Worm (Caenorhabditis elegans): ENCODE results near the gene Y39G8B.7.

The Y39G8B.7 gene

DNA sequence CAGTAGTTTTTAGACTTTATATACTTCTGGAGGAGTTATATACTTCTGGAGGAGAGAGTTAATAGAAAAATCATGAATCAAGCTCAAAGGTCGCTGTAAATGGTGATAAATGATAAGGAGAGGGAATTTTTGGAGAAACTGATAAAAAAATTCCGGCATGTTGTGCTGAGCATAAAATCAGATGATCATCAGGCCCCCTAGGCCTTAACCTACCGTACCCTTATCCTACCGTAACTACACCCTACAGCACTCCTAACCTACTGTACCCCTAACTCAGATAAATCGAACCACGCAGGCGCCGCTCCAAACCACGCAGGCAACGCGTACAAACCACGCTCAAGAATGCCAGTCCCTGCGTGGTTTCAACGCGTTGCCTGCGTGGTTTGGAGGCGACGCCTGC lies 5.2 kb upstream of the Y39G8B.7 start, which contains the start of gene F01D5.3:
TSS of gene F01D5.3 (minus strand) at position 101 of the 400 bp plus-strand sequence.
- peak; percentile 21 for TF ChIP-seq elt-2 (tag; optimal IDR thresholded peaks at IDR 0.05)

DNA sequence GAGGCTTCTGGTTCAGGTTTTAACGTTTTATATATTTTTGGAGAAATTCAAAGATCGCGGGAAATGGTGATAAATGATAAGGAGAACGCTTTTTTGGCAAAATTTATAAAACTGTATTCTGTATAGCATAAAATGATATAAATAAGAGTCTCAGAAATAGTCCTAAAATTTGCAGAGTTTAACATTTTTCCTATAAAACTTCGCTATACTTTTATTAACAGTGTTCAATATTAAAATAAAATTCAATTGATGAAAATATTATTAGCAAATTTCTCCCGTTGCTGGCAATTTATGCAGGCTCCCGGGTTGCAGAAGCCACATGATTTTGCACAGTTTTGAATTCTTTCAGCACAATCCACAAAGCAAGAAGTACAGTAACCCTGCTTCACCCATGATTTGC lies 4.1 kb upstream of the Y39G8B.7 start, which contains the start of gene F01D5.2:
TSS of gene F01D5.2 (minus strand) at position 101 of the 400 bp plus-strand sequence.
- no peak for TF ChIP-seq ces-1 (GFP tag; optimal IDR thresholded peaks at IDR 0.05)
- no peak for TF ChIP-seq nhr-77 (tag; optimal IDR thresholded peaks at IDR 0.05)
- TF ChIP-seq irx-1 (tag; optimal IDR thresholded peaks at IDR 0.05): no peak
- TF ChIP-seq dsc-1 (tag; optimal IDR thresholded peaks at IDR 0.05): no peak
- no peak for TF ChIP-seq ets-5 (GFP tag; IDR thresholded peaks at IDR 0.05)
- TF ChIP-seq nhr-76 (tag; optimal IDR thresholded peaks at IDR 0.05): no peak
- TF ChIP-seq nhr-20 (tag; optimal IDR thresholded peaks at IDR 0.05): no peak
- TF ChIP-seq tbx-2 (tag; optimal IDR thresholded peaks at IDR 0.05): no peak
- TF ChIP-seq egl-27 (tag; optimal IDR thresholded peaks at IDR 0.05): no peak
- no peak for TF ChIP-seq sptf-1 (tag; optimal IDR thresholded peaks at IDR 0.05)
- no peak for TF ChIP-seq swsn-7 (tag; optimal IDR thresholded peaks at IDR 0.05)
- no peak for TF ChIP-seq lin-15B (tag; optimal IDR thresholded peaks at IDR 0.05)
- TF ChIP-seq mef-2 (tag; optimal IDR thresholded peaks at IDR 0.05): no peak
- TF ChIP-seq lir-3 (tag; optimal IDR thresholded peaks at IDR 0.05; ENCODE audit: poor library complexity): no peak
- TF ChIP-seq isw-1 (GFP tag; IDR thresholded peaks at IDR 0.05): no peak
- TF ChIP-seq nhr-28 (tag; optimal IDR thresholded peaks at IDR 0.05): no peak
- no peak for TF ChIP-seq lin-14 (GFP tag; optimal IDR thresholded peaks at IDR 0.05)
- no peak for TF ChIP-seq zag-1 (tag; optimal IDR thresholded peaks at IDR 0.05)
- TF ChIP-seq unc-130 (tag; optimal IDR thresholded peaks at IDR 0.05): no peak
- TF ChIP-seq lin-39 (tag; optimal IDR thresholded peaks at IDR 0.05): no peak

DNA sequence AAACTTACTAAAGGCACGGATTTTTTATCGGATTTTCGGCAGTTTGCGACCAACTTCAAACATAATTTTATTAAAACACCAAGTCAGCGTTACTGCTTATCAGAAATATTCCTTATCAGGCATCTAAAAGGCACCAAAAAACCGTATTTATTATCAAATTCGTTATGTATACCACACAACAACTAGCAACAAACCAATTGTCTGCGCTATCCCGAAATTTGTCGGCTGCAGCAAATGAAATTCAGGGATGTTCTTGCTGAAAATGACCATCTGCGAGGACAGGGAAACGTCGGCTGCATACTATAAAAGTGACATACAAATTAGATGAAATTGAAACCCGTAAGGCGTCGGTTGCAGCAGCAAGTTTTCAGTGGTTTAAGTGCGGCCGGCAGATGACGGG lies 3.2 kb upstream of the Y39G8B.7 start:
- TF ChIP-seq nhr-12 (tag; optimal IDR thresholded peaks at IDR 0.05) (no peak), lin-15B (tag; optimal IDR thresholded peaks at IDR 0.05) (no peak), fkh-10 (GFP tag; optimal IDR thresholded peaks at IDR 0.05) (no peak), nhr-76 (tag; optimal IDR thresholded peaks at IDR 0.05) (no peak), Y116A8C.19 (tag; optimal IDR thresholded peaks at IDR 0.05; ENCODE audit: borderline replicate concordance) (no peak), fkh-8 (tag; optimal IDR thresholded peaks at IDR 0.05) (no peak), nhr-47 (tag; optimal IDR thresholded peaks at IDR 0.05) (no peak), mab-9 (GFP tag; IDR thresholded peaks at IDR 0.05) (no peak)

DNA sequence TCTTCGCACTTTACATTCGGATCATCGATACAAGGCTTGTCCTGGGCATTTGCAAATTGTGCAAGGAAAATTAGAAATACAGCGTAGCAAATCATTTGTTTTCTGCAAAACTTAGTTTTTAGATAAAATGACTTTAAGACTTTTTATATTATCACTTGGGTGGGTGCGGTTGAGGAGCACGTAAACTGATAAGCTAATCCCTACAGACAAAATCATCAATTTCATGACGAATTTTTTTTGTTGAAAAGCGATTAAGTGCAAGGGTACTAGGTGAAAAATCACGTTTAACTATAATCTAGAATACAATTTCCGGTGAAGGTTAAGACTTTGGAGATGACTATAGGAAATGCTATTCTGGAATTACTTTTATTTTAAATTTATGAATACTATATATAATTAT lies 2.6 kb upstream of the Y39G8B.7 start, which contains the start of gene F01D5.1:
TSS of gene F01D5.1 (minus strand) at position 105 of the 400 bp plus-strand sequence.
- TF ChIP-seq ztf-11 (tag; optimal IDR thresholded peaks at IDR 0.05) (no peak), elt-2 (tag; optimal IDR thresholded peaks at IDR 0.05) (peak; percentile 84)

DNA sequence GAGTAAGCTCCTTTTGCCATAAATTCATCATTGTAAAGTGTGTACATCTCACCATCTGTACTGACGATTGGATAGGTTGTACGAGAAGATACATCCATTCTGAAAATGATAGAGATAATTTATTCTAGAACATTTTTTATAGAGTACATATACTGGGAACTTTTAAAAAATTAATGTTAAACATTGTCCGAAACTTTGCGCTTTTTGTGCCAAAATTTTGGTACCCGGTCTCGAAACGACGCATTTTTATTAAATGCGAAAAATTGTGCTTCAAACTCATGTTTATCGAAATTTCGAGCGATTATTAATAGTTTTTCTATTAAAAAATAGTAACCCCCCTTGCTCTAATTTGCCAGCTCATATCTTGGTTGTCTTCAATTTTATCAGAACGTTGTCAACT lies 3.1 kb downstream of the Y39G8B.7 start, which contains the start of gene Y39G8B.5:
TSS of gene Y39G8B.5 (minus strand) at position 101 of the 400 bp plus-strand sequence.
- TF ChIP-seq snu-23 (GFP tag; optimal IDR thresholded peaks at IDR 0.05) (no peak), efl-1 (optimal IDR thresholded peaks at IDR 0.05) (no peak), efl-1 (GFP tag; optimal IDR thresholded peaks at IDR 0.05 in 1 of 2) (peak in 1 of 2 experiments; percentile 6), pax-3 (tag; optimal IDR thresholded peaks at IDR 0.05) (no peak), ceh-90 (tag; optimal IDR thresholded peaks at IDR 0.05) (no peak)

DNA sequence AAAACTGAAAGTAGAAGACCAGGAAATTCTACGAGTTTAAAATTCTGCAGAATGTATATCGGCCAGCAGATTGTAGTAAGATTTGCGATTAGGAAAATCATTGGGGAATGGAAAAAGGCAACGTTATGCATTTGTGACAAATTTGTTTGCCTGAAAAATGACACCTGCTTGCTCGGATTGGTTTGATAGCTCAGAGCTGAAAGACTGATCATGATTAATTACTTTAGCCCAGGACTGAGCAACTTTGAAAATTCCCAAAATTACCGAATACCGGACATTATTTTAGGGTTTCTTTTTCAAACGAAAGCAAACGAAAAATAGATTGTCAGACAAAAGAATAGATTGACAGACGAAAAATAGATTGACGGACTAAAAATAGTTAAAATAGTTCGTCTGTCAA lies 10.3 kb downstream of the Y39G8B.7 start, which contains the start of gene sre-47:
TSS of gene sre-47 (minus strand) at position 101 of the 400 bp plus-strand sequence.
- TF ChIP-seq pax-3 (tag; optimal IDR thresholded peaks at IDR 0.05) (no peak), efl-1 (optimal IDR thresholded peaks at IDR 0.05) (no peak), efl-1 (GFP tag; optimal IDR thresholded peaks at IDR 0.05 in 1 of 2) (peak in 1 of 2 experiments; percentile 76), dsc-1 (tag; optimal IDR thresholded peaks at IDR 0.05) (no peak), C16A3.4 (tag; optimal IDR thresholded peaks at IDR 0.05) (no peak)

All from whole organism, L1 larva.